Worm (Caenorhabditis elegans): ENCODE data around the gene F07G11.3.
"Not testable (repeated sequence)": the region's sequence is repeated elsewhere in the genome, so short reads cannot be mapped to it uniquely, and the experiment has no call there.

F07G11.3 gene

DNA sequence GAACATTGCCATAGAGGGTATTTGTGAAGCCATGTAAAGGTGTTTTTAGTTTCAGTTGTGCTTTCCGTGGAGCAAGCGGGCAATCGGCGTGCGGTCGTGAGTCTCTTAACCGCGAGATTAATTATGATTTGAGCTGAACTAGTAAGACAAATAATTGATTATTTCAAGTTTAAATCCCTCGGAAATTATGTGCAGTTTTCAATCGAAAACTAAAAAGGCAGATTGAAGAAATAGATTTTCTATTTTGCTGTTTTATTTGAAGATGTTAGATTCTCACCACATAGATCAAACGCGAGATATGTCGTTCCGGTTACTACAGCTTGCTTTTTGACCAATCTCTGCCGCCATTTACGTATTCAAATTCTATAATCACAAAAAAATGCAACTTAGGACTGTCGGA, 16.5 kb upstream of the F07G11.3 start, which contains the start of gene C13A2.3:
C13A2.3 (plus strand) TSS at position 301 of the 400 bp plus-strand sequence.
- TF ChIP-seq C16A3.4 (tag; optimal IDR thresholded peaks at IDR 0.05) (no peak), nhr-85 (tag) (no peak), tlp-1 (tag; optimal IDR thresholded peaks at IDR 0.05) (no peak)

DNA sequence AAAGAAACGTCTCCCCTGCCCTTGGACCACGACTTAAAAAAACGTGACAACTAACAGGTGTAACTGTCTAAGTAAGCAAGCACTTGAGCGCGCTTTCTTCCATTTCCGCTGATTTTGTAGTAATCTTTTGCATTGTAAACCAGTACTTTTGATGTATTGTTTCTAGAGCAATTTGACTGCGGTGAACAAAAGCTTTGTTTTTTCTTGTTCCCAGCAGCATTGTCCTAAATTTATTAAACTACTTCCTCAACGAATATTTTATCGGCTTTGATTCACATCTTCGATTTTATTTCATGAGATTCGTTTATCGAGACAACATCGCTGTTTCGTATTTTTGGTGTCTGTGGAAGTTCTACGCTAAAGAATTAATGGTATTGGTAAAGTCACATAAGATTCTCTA, 9.9 kb upstream of the F07G11.3 start, which contains the start of gene C13A2.1:
C13A2.1 (plus strand) TSS at position 301 of the 400 bp plus-strand sequence.
- TF ChIP-seq unc-62 (GFP tag; optimal IDR thresholded peaks at IDR 0.05) (no peak), nhr-84 (tag; optimal IDR thresholded peaks at IDR 0.05) (no peak), ceh-82 (tag; optimal IDR thresholded peaks at IDR 0.05) (no peak), ets-5 (GFP tag; IDR thresholded peaks at IDR 0.05) (no peak), lsy-2 (tag; optimal IDR thresholded peaks at IDR 0.05) (no peak), hpl-2 (GFP tag; optimal IDR thresholded peaks at IDR 0.05) (no peak), fos-1 (tag; optimal IDR thresholded peaks at IDR 0.05) (no peak), swsn-7 (tag; optimal IDR thresholded peaks at IDR 0.05) (no peak)

DNA sequence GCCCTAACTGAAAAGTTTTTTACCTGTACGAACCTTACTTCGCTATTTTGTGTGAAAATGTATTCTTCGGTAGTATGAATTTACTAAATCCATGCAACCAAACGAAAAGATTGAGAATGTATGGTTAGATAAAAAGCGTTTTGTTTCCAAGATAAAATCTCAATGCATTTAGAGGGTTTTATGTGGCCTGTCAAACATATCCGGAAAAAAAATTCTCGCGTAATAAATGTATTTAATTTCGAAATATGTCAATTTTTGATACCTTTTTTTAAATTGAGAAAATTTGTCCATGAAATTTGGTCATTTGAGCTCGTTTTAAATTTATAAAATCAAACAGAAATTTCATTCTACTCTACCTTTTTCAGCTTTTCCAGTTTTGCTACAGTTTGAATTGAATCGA, 3.3 kb upstream of the F07G11.3 start, which contains the start of gene F07G11.4:
F07G11.4 (minus strand) TSS at position 101 of the 400 bp plus-strand sequence.
- no peak for TF ChIP-seq nhr-12 (tag; optimal IDR thresholded peaks at IDR 0.05)
- no peak for TF ChIP-seq sup-37 (GFP tag; optimal IDR thresholded peaks at IDR 0.05)
- no peak for TF ChIP-seq ceh-63 (GFP tag; optimal IDR thresholded peaks at IDR 0.05)
- no peak for TF ChIP-seq lin-35 (GFP tag; optimal IDR thresholded peaks at IDR 0.05)
- no peak for TF ChIP-seq hlh-17 (GFP tag; optimal IDR thresholded peaks at IDR 0.05; ENCODE audit: borderline replicate concordance)
- no peak for TF ChIP-seq Y116A8C.19 (tag; optimal IDR thresholded peaks at IDR 0.05; ENCODE audit: borderline replicate concordance)
- TF ChIP-seq nhr-76 (tag; optimal IDR thresholded peaks at IDR 0.05), result no peak
- no peak for TF ChIP-seq nhr-19 (GFP tag; conservative IDR thresholded peaks at IDR 0.05)
- no peak for TF ChIP-seq snpc-4 (tag; optimal IDR thresholded peaks at IDR 0.05)
- no peak for TF ChIP-seq alr-1 (tag; optimal IDR thresholded peaks at IDR 0.05; ENCODE audit: borderline replicate concordance)
- TF ChIP-seq zip-4 (GFP tag; optimal IDR thresholded peaks at IDR 0.05), result no peak
- TF ChIP-seq zag-1 (tag; optimal IDR thresholded peaks at IDR 0.05), result no peak
- TF ChIP-seq sox-4 (tag; optimal IDR thresholded peaks at IDR 0.05), result no peak
- no peak for TF ChIP-seq efl-3 (GFP tag; optimal IDR thresholded peaks at IDR 0.05)
- TF ChIP-seq C16A3.4 (tag; optimal IDR thresholded peaks at IDR 0.05), result no peak

DNA sequence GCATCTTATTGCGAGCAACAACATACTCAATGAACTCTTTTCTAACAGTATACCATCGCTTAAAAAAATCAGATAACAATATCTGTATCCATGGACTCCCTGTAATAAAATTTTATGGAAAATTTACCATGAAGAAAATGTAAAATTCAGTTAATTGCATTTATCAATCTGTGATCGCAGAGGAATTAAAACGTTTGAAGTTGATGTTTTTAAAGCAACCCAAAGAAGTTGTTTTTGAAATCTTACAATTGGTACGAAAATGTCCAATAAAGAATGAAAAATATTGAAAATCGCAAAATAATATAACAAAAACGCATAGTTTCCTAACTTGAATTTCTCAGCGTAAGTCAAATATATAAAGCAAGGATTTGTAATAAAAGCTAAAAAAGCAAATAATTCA, 1.3 kb upstream of the F07G11.3 start, which contains the start of gene srj-32:
srj-32 (minus strand) TSS at position 101 of the 400 bp plus-strand sequence.
- no peak for TF ChIP-seq nhr-47 (tag; optimal IDR thresholded peaks at IDR 0.05)
- no peak for TF ChIP-seq nhr-11 (tag; optimal IDR thresholded peaks at IDR 0.05)
- TF ChIP-seq unc-130 (tag; optimal IDR thresholded peaks at IDR 0.05), result no peak
- TF ChIP-seq nhr-20 (tag; optimal IDR thresholded peaks at IDR 0.05), result no peak
- no peak for TF ChIP-seq ceh-63 (GFP tag; optimal IDR thresholded peaks at IDR 0.05)
- no peak for TF ChIP-seq tlp-1 (tag; optimal IDR thresholded peaks at IDR 0.05)
- no peak for TF ChIP-seq hlh-4 (tag; optimal IDR thresholded peaks at IDR 0.05)
- no peak for TF ChIP-seq unc-86 (tag; optimal IDR thresholded peaks at IDR 0.05)
- no peak for TF ChIP-seq lsy-2 (tag; optimal IDR thresholded peaks at IDR 0.05)
- no peak for TF ChIP-seq irx-1 (tag; optimal IDR thresholded peaks at IDR 0.05)
- no peak for TF ChIP-seq ztf-4 (tag; optimal IDR thresholded peaks at IDR 0.05)
- no peak for TF ChIP-seq unc-30 (tag; optimal IDR thresholded peaks at IDR 0.05)
- TF ChIP-seq sup-37 (GFP tag; optimal IDR thresholded peaks at IDR 0.05), result no peak
- no peak for TF ChIP-seq ceh-82 (tag; optimal IDR thresholded peaks at IDR 0.05)
- TF ChIP-seq ama-1 (optimal IDR thresholded peaks at IDR 0.05), result no peak
- no peak for TF ChIP-seq zag-1 (tag; optimal IDR thresholded peaks at IDR 0.05)
- TF ChIP-seq alr-1 (tag; optimal IDR thresholded peaks at IDR 0.05; ENCODE audit: borderline replicate concordance), result no peak

DNA sequence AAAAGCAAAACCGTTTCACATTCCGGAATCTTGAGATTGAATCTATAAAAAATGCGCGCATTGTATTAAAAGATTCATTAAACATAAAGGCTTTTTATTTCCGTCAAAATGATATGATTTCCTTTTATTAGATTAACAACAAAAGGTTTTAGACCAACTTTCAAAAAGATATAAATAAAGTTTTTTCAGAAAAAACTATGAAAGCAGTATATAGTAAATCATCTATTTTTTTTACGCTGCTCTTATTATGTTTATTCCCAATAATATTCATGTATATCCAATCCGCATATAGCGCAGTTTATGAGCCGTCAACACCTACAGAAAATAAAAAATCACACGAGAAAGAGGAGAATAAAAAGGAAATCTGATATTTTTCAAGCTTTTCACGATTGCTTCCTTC, 5.9 kb downstream of the F07G11.3 start, which contains the start of gene F07G11.2:
F07G11.2 (plus strand) TSS at position 301 of the 400 bp plus-strand sequence.
- not testable (repeated sequence) for TF ChIP-seq zag-1 (tag; optimal IDR thresholded peaks at IDR 0.05); alr-1 (tag; optimal IDR thresholded peaks at IDR 0.05; ENCODE audit: borderline replicate concordance); skn-1 (tag; optimal IDR thresholded peaks at IDR 0.05)

Data from whole organism, L1 larva.